Fruit fly (Drosophila melanogaster): ENCODE measurements around the gene CG7988.

dm6 chr3R:18195295-18195694, 25.0 kb upstream of the CG7988 start:
- no peak for TF ChIP-seq CG12219 (GFP tag; optimal IDR thresholded peaks at IDR 0.05)
- no peak for TF ChIP-seq CG12155 (GFP tag; optimal IDR thresholded peaks at IDR 0.05)
- TF ChIP-seq CG5953 (GFP tag; IDR thresholded peaks at IDR 0.05), result no peak
- no peak for TF ChIP-seq CG4854 (GFP tag; optimal IDR thresholded peaks at IDR 0.05)
- TF ChIP-seq NC2β (GFP tag; optimal IDR thresholded peaks at IDR 0.05), result no peak
- no peak for TF ChIP-seq Deaf1 (tag; optimal IDR thresholded peaks at IDR 0.05)
- TF ChIP-seq CG18764 (GFP tag; optimal IDR thresholded peaks at IDR 0.05), result no peak
- TF ChIP-seq oc (tag; optimal IDR thresholded peaks at IDR 0.05), result no peak

Data from whole organism, embryonic.